Fruit fly (Drosophila melanogaster) whole organism, embryonic: ENCODE results near the gene Tsp29Fb.

Experiments
- Ada2b ChIP-seq: fragments of 200-800 bp; sonication (Bioruptor generic); IDR thresholded peaks from 2 replicates; pipeline ENCODE4 v1.3.6; 2022; ENCODE audit warnings: missing biosample characterization, missing genetic modification characterization
- Antp ChIP-seq: fragments of 200-800 bp; sonication (Bioruptor generic); optimal IDR thresholded peaks from 3 replicates; lab custom pipeline; 2016; ENCODE audit warnings: missing biosample characterization, missing genetic modification characterization
- Atf6 ChIP-seq: fragments of 200-800 bp; sonication (Bioruptor generic); IDR thresholded peaks from 2 replicates; pipeline ENCODE4 v1.3.6; 2022; ENCODE audit warnings: missing biosample characterization, missing genetic modification characterization
- CG11456 ChIP-seq: fragments of 200-800 bp; sonication (Bioruptor generic); IDR thresholded peaks from 3 replicates; pipeline ENCODE4 v1.3.6; 2022; ENCODE audit warnings: missing biosample characterization, missing genetic modification characterization
- CG11695 ChIP-seq: fragments of 200-800 bp; sonication (Bioruptor generic); IDR thresholded peaks from 3 replicates; pipeline ENCODE4 v1.3.6; 2022; ENCODE audit warnings: missing biosample characterization, missing genetic modification characterization
- CG12155 ChIP-seq: fragments of 200-800 bp; sonication (Bioruptor generic); optimal IDR thresholded peaks from 3 replicates; lab custom pipeline; 2016; ENCODE audit warnings: missing biosample characterization, missing genetic modification characterization
- CG13624 ChIP-seq: fragments of 200-800 bp; sonication (Bioruptor generic); optimal IDR thresholded peaks from 2 replicates; lab custom pipeline; 2016; ENCODE audit warnings: missing biosample characterization, missing genetic modification characterization
- CG14441 ChIP-seq: fragments of 200-800 bp; sonication (Bioruptor generic); IDR thresholded peaks from 2 replicates; pipeline ENCODE4 v1.3.6; 2022; ENCODE audit warnings: missing biosample characterization, missing genetic modification characterization
- CG15269 ChIP-seq: fragments of 200-800 bp; sonication (Bioruptor generic); optimal IDR thresholded peaks from 2 replicates; lab custom pipeline; 2018; ENCODE audit warnings: missing biosample characterization, mild to moderate bottlenecking, missing genetic modification characterization, moderate library complexity
- CG18619 ChIP-seq: fragments of 200-800 bp; sonication (Bioruptor generic); optimal IDR thresholded peaks from 3 replicates; lab custom pipeline; 2017; ENCODE audit warnings: missing biosample characterization, mild to moderate bottlenecking, missing genetic modification characterization
- CG2120 ChIP-seq: fragments of 200-800 bp; sonication (Bioruptor generic); optimal IDR thresholded peaks from 3 replicates; lab custom pipeline; 2016; ENCODE audit warnings: missing biosample characterization, missing genetic modification characterization
- CG2678 ChIP-seq: fragments of 200-800 bp; sonication (Bioruptor generic); optimal IDR thresholded peaks from 3 replicates; lab custom pipeline; 2019; ENCODE audit warnings: missing biosample characterization, mild to moderate bottlenecking, missing genetic modification characterization, moderate library complexity
- CG2889 ChIP-seq: fragments of 200-800 bp; sonication (Bioruptor generic); IDR thresholded peaks from 3 replicates; pipeline ENCODE4 v1.3.6; 2022; ENCODE audit warnings: missing biosample characterization, missing genetic modification characterization
- CG31224 ChIP-seq: fragments of 200-800 bp; sonication (Bioruptor generic); IDR thresholded peaks from 2 replicates; pipeline ENCODE4 v1.3.6; 2022; ENCODE audit warnings: missing biosample characterization, missing genetic modification characterization
- CG4360 ChIP-seq: fragments of 200-800 bp; sonication (Bioruptor generic); IDR thresholded peaks from 2 replicates; pipeline ENCODE4 v1.3.6; 2022; ENCODE audit warnings: missing biosample characterization, missing genetic modification characterization
- CG7372 ChIP-seq: fragments of 200-800 bp; sonication (Bioruptor generic); IDR thresholded peaks from 2 replicates; pipeline ENCODE4 v1.3.6; 2022; ENCODE audit warnings: missing biosample characterization, missing genetic modification characterization
- CG7839 ChIP-seq: fragments of 200-800 bp; sonication (Bioruptor generic); optimal IDR thresholded peaks from 3 replicates; lab custom pipeline; 2018; ENCODE audit warnings: missing biosample characterization, mild to moderate bottlenecking, missing genetic modification characterization, moderate library complexity
- CG8290 ChIP-seq, 3 experiments: fragments of 200-800 bp; sonication (Bioruptor generic); optimal IDR thresholded peaks; 2 replicates each; lab custom pipeline; 2016 to 2019; ENCODE audit warnings: missing biosample characterization in 3 of 3, missing genetic modification characterization in 3 of 3, mild to moderate bottlenecking in 2 of 3, moderate library complexity in 1 of 3
- CG8478 ChIP-seq: fragments of >200 bp; optimal IDR thresholded peaks from 2 replicates; lab custom pipeline; 2018
- CG9215 ChIP-seq: fragments of 200-800 bp; sonication (Bioruptor generic); IDR thresholded peaks from 2 replicates; pipeline ENCODE4 v1.3.6; 2022; ENCODE audit warnings: missing biosample characterization, missing genetic modification characterization
- CG9609 ChIP-seq: fragments of 200-800 bp; sonication (Bioruptor generic); optimal IDR thresholded peaks from 3 replicates; lab custom pipeline; 2016; ENCODE audit warnings: missing biosample characterization, missing genetic modification characterization
- CrebB ChIP-seq: fragments of 200-800 bp; sonication (Bioruptor generic); optimal IDR thresholded peaks from 3 replicates; lab custom pipeline; 2018; ENCODE audit warnings: missing biosample characterization, mild to moderate bottlenecking, missing genetic modification characterization
- Dfd ChIP-seq, 2 experiments: fragments of >200 bp; optimal IDR thresholded peaks; 2 replicates each; lab custom pipeline; 2017; ENCODE audit warnings: missing biosample characterization in 2 of 2, missing genetic modification characterization in 2 of 2
- Dll ChIP-seq: fragments of 200-800 bp; sonication (Bioruptor generic); IDR thresholded peaks from 4 replicates; pipeline ENCODE4 v1.3.6; 2022; ENCODE audit warnings: missing biosample characterization, missing genetic modification characterization; ENCODE audit not compliant: partially characterized antibody
- Gug ChIP-seq: fragments of 200-800 bp; sonication (Bioruptor generic); IDR thresholded peaks from 4 replicates; pipeline ENCODE4 v1.3.6; 2022; ENCODE audit warnings: missing biosample characterization, missing genetic modification characterization
- H2.0 ChIP-seq: fragments of 200-800 bp; sonication (Bioruptor generic); IDR thresholded peaks from 2 replicates; pipeline ENCODE4 v1.3.6; 2022; ENCODE audit warnings: missing biosample characterization, missing genetic modification characterization
- HLH54F ChIP-seq: fragments of 200-800 bp; sonication (Bioruptor generic); optimal IDR thresholded peaks from 3 replicates; lab custom pipeline; 2016; ENCODE audit warnings: missing biosample characterization, missing genetic modification characterization
- Lhr ChIP-seq: fragments of 200-800 bp; sonication (Bioruptor generic); optimal IDR thresholded peaks from 3 replicates; lab custom pipeline; 2017; ENCODE audit warnings: mild to moderate bottlenecking, missing biosample characterization, missing genetic modification reagents, missing genetic modification characterization
- Mad ChIP-seq: fragments of 200-800 bp; sonication (Bioruptor generic); optimal IDR thresholded peaks from 2 replicates; lab custom pipeline; 2016; ENCODE audit warnings: missing biosample characterization, missing genetic modification characterization
- Myb ChIP-seq: fragments of 200-800 bp; sonication (Bioruptor generic); optimal IDR thresholded peaks from 2 replicates; lab custom pipeline; 2016; ENCODE audit warnings: missing biosample characterization, missing genetic modification characterization
- Rfx ChIP-seq: fragments of 200-800 bp; sonication (Bioruptor generic); IDR thresholded peaks from 2 replicates; pipeline ENCODE4 v1.3.6; 2022; ENCODE audit warnings: missing biosample characterization, missing genetic modification characterization
- Usf ChIP-seq: fragments of 200-800 bp; sonication (Bioruptor generic); optimal IDR thresholded peaks from 2 replicates; lab custom pipeline; 2017; ENCODE audit warnings: missing genotype, missing biosample characterization, missing genetic modification characterization
- ase ChIP-seq: fragments of 200-800 bp; sonication (Bioruptor generic); IDR thresholded peaks from 3 replicates; pipeline ENCODE4 v1.3.6; 2022; ENCODE audit warnings: missing biosample characterization, missing genetic modification characterization
- bab2 ChIP-seq: fragments of 200-800 bp; sonication (Bioruptor generic); optimal IDR thresholded peaks from 2 replicates; lab custom pipeline; 2016; ENCODE audit warnings: missing biosample characterization, missing genetic modification characterization
- br ChIP-seq: fragments of >200 bp; optimal IDR thresholded peaks from 2 replicates; lab custom pipeline; 2017
- cas ChIP-seq: fragments of 200-800 bp; sonication (Bioruptor generic); IDR thresholded peaks from 2 replicates; pipeline ENCODE4 v1.3.6; 2022; ENCODE audit warnings: missing biosample characterization, missing genetic modification characterization
- caup ChIP-seq: fragments of 200-800 bp; sonication (Bioruptor generic); optimal IDR thresholded peaks from 3 replicates; lab custom pipeline; 2017; ENCODE audit warnings: missing biosample characterization, mild to moderate bottlenecking, missing genetic modification characterization, moderate library complexity; ENCODE audit not compliant: severe bottlenecking
- chif ChIP-seq, 2 experiments: fragments of 200-800 bp; sonication (Bioruptor generic); optimal IDR thresholded peaks; 3 replicates each; lab custom pipeline; 2016; ENCODE audit warnings: missing biosample characterization in 2 of 2, missing genetic modification characterization in 2 of 2
- dm ChIP-seq: fragments of 200-800 bp; sonication (Bioruptor generic); optimal IDR thresholded peaks from 3 replicates; lab custom pipeline; 2016; ENCODE audit warnings: missing biosample characterization, missing genetic modification characterization
- ems ChIP-seq: fragments of 200-800 bp; sonication (Bioruptor generic); optimal IDR thresholded peaks from 3 replicates; lab custom pipeline; 2016; ENCODE audit warnings: missing biosample characterization, missing genetic modification characterization
- grau ChIP-seq: fragments of 200-800 bp; optimal IDR thresholded peaks from 3 replicates; lab custom pipeline; 2019; ENCODE audit warnings: missing biosample characterization, mild to moderate bottlenecking, missing genetic modification characterization, moderate library complexity
- jumu ChIP-seq: fragments of 200-800 bp; sonication (Bioruptor generic); optimal IDR thresholded peaks from 3 replicates; lab custom pipeline; 2016; ENCODE audit warnings: missing biosample characterization, missing genetic modification characterization
- lab ChIP-seq: fragments of 200-800 bp; sonication (Bioruptor generic); optimal IDR thresholded peaks from 3 replicates; lab custom pipeline; 2017; ENCODE audit warnings: missing biosample characterization, missing genetic modification characterization, mild to moderate bottlenecking, moderate library complexity, missing genetic modification reagents
- luna ChIP-seq: fragments of 200-800 bp; sonication (Bioruptor generic); optimal IDR thresholded peaks from 2 replicates; lab custom pipeline; 2016; ENCODE audit warnings: missing biosample characterization, missing genetic modification characterization
- pho ChIP-seq: fragments of 200-800 bp; sonication (Bioruptor generic); optimal IDR thresholded peaks from 2 replicates; lab custom pipeline; 2016; ENCODE audit warnings: missing biosample characterization, missing genetic modification characterization
- prd ChIP-seq, 3 experiments: fragments of >200 bp in 2 of 3; fragments of 200-800 bp in 1 of 3; sonication (Bioruptor generic) in 1 of 3; optimal IDR thresholded peaks in 2 of 3; IDR thresholded peaks in 1 of 3; 2 replicates in 2 of 3; 3 replicates in 1 of 3; pipeline versions ENCODE4 v1.3.6 to Lab custom; 2017 to 2022; ENCODE audit warnings: missing biosample characterization in 1 of 3, missing genetic modification characterization in 1 of 3
- stc ChIP-seq: fragments of 200-800 bp; sonication (Bioruptor generic); IDR thresholded peaks from 2 replicates; pipeline ENCODE4 v1.3.6; 2022; ENCODE audit warnings: missing biosample characterization, missing genetic modification characterization
- sug ChIP-seq: fragments of 200-800 bp; optimal IDR thresholded peaks from 2 replicates; lab custom pipeline; 2019; ENCODE audit warnings: missing biosample characterization, mild to moderate bottlenecking, missing genetic modification characterization, moderate library complexity
- tin ChIP-seq: fragments of 200-800 bp; sonication (Bioruptor generic); optimal IDR thresholded peaks from 3 replicates; lab custom pipeline; 2016; ENCODE audit warnings: missing biosample characterization, missing genetic modification characterization
- tx ChIP-seq: fragments of 200-800 bp; sonication (Bioruptor generic); optimal IDR thresholded peaks from 2 replicates; lab custom pipeline; 2016; ENCODE audit warnings: missing biosample characterization, missing genetic modification characterization

The Tsp29Fb gene

dm6 chr2L:8891140-8891539 is 46.0 kb upstream of the Tsp29Fb start, which contains the start of gene CG42713:
CG42713 (plus strand) TSS chr2L:8891440.
- TF ChIP-seq chif (GFP tag; optimal IDR thresholded peaks at IDR 0.05; lab: Kevin White, UChicago) (no peak), Antp (GFP tag; lab: Kevin White, UChicago) (no peak), dm (GFP tag; lab: Kevin White, UChicago) (no peak), jumu (GFP tag; lab: Kevin White, UChicago) (no peak)
- TF ChIP-seq, all 482 proteins: peak for 0

- no peak for TF ChIP-seq br
- TF ChIP-seq CG13624 = peak; percentile 71
- peak; percentile 21 for TF ChIP-seq CG12155 (GFP tag; lab: Kevin White, UChicago)
- no peak for TF ChIP-seq CG9609
- no peak for TF ChIP-seq ems (GFP tag; lab: Kevin White, UChicago)
- peak; percentile 83 for TF ChIP-seq CG11456 (GFP tag; lab: Robert Waterston, UW)
- TF ChIP-seq CG9215 = peak; percentile 74
- no peak for TF ChIP-seq CG2889 (GFP tag; lab: Robert Waterston, UW)
- peak; percentile 63; the same call in 2 of the 4 replicates for TF ChIP-seq Gug (GFP tag; lab: Robert Waterston, UW)
- peak; percentile 79 for TF ChIP-seq CG2120 (GFP tag; lab: Kevin White, UChicago)
- TF ChIP-seq lab (GFP tag; lab: Kevin White, UChicago) = peak; percentile 72
- TF ChIP-seq Rfx = peak; percentile 88
- 0 out of 2 replicates have a peak, but pooled peaks have one; percentile 45 for TF ChIP-seq cas (GFP tag; lab: Robert Waterston, UW)
- peak; percentile 63 for TF ChIP-seq caup (GFP tag; lab: Kevin White, UChicago)
- TF ChIP-seq Ada2b (GFP tag; lab: Robert Waterston, UW) = peak; percentile 56; the same call in 1 of the 2 replicates
- TF ChIP-seq CG18619 (GFP tag; lab: Kevin White, UChicago) = no peak
- peak; percentile 63 for TF ChIP-seq CG7839 (tag; lab: Kevin White, UChicago)
- TF ChIP-seq Atf6 (GFP tag; lab: Robert Waterston, UW) = peak; percentile 69
- TF ChIP-seq CG31224 (GFP tag; lab: Robert Waterston, UW) = peak; percentile 75
- TF ChIP-seq Lhr = no peak
- TF ChIP-seq CG7372 (GFP tag; lab: Robert Waterston, UW) = peak; percentile 54
- TF ChIP-seq Mad (GFP tag; lab: Kevin White, UChicago) = no peak
- TF ChIP-seq CG8478 (lab: Kevin White, UChicago) = no peak
- peak; percentile 26 for TF ChIP-seq pho (GFP tag; lab: Kevin White, UChicago)
- no peak for TF ChIP-seq tin
- peak; percentile 53 for TF ChIP-seq grau (tag; lab: Kevin White, UChicago)
- no peak for TF ChIP-seq Usf
- no peak for TF ChIP-seq prd (optimal IDR thresholded peaks at IDR 0.05; lab: Kevin White, UChicago)
- TF ChIP-seq prd (GFP tag; IDR thresholded peaks at IDR 0.05; lab: Robert Waterston, UW) = peak; percentile 62; the same call in 2 of the 3 replicates
- TF ChIP-seq CrebB (tag; lab: Kevin White, UChicago) = no peak
- no peak for TF ChIP-seq CG4360 (GFP tag; lab: Robert Waterston, UW)
- TF ChIP-seq bab2 (GFP tag; lab: Kevin White, UChicago) = peak; percentile 12
- TF ChIP-seq CG15269 (tag; lab: Kevin White, UChicago) = peak; percentile 35
- no peak for TF ChIP-seq Dll
- no peak for TF ChIP-seq Myb (GFP tag; lab: Kevin White, UChicago)
- peak; percentile 69 for TF ChIP-seq CG2678 (tag; lab: Kevin White, UChicago)
- TF ChIP-seq stc (GFP tag; lab: Robert Waterston, UW) = peak; percentile 32; the same call in 1 of the 2 replicates
- TF ChIP-seq Dfd (GFP tag; optimal IDR thresholded peaks at IDR 0.05; lab: Kevin White, UChicago) = no peak
- TF ChIP-seq ase (GFP tag; lab: Robert Waterston, UW) = no peak
- no peak for TF ChIP-seq CG8290 (GFP tag; optimal IDR thresholded peaks at IDR 0.05; lab: Kevin White, UChicago)
- TF ChIP-seq CG8290 (tag; optimal IDR thresholded peaks at IDR 0.05; lab: Kevin White, UChicago) = peak in 1 of 2 experiments; percentile 74
- peak; percentile 38 for TF ChIP-seq sug
- peak; percentile 68; the same call in 2 of the 3 replicates for TF ChIP-seq CG11695 (GFP tag; lab: Robert Waterston, UW)
- peak; percentile 70 for TF ChIP-seq CG14441 (GFP tag; lab: Robert Waterston, UW)
- peak; percentile 52 for TF ChIP-seq HLH54F (GFP tag; lab: Kevin White, UChicago)
- TF ChIP-seq H2.0 (GFP tag; lab: Robert Waterston, UW) = no peak
- TF ChIP-seq tx (GFP tag; lab: Kevin White, UChicago) = peak; percentile 1
- no peak for TF ChIP-seq luna (GFP tag; lab: Kevin White, UChicago)
Measured at dm6 chr2L:8894224-8894623, 43.0 kb upstream of the Tsp29Fb start.
